Fruit fly (Drosophila melanogaster) whole organism, embryonic: ENCODE data around the gene Alp10.

Source experiments
- B-H2 ChIP-seq: fragments of 200-800 bp; sonication (Bioruptor generic); optimal IDR thresholded peaks from 2 replicates; lab custom pipeline; 2018; ENCODE audit warnings: missing biosample characterization, mild to moderate bottlenecking, missing genetic modification characterization
- BEAF-32 ChIP-seq: fragments of 200-800 bp; sonication (Bioruptor generic); optimal IDR thresholded peaks from 3 replicates; lab custom pipeline; 2017; ENCODE audit warnings: missing biosample characterization, missing genetic modification characterization, mild to moderate bottlenecking, moderate library complexity, missing genetic modification reagents
- Bdp1 ChIP-seq: fragments of 200-800 bp; sonication (Bioruptor generic); optimal IDR thresholded peaks from 3 replicates; lab custom pipeline; 2016; ENCODE audit warnings: missing biosample characterization, missing genetic modification characterization
- Bgb ChIP-seq: fragments of 200-800 bp; sonication (Bioruptor generic); IDR thresholded peaks from 2 replicates; pipeline ENCODE4 v1.3.6; 2022; ENCODE audit warnings: missing biosample characterization, missing genetic modification characterization; ENCODE audit not compliant: partially characterized antibody
- Bteb2 ChIP-seq: fragments of 200-800 bp; sonication (Bioruptor generic); optimal IDR thresholded peaks from 2 replicates; lab custom pipeline; 2016; ENCODE audit warnings: missing biosample characterization, missing genetic modification characterization
- CG12942 ChIP-seq: fragments of 200-800 bp; sonication (Bioruptor generic); optimal IDR thresholded peaks from 3 replicates; lab custom pipeline; 2016; ENCODE audit warnings: missing biosample characterization, missing genetic modification characterization
- CG13624 ChIP-seq: fragments of 200-800 bp; sonication (Bioruptor generic); optimal IDR thresholded peaks from 2 replicates; lab custom pipeline; 2016; ENCODE audit warnings: missing biosample characterization, missing genetic modification characterization
- CG13894 ChIP-seq: fragments of 200-800 bp; sonication (Bioruptor generic); optimal IDR thresholded peaks from 3 replicates; lab custom pipeline; 2018; ENCODE audit warnings: missing biosample characterization, mild to moderate bottlenecking, missing genetic modification characterization, moderate library complexity
- CG14050 ChIP-seq: fragments of 200-800 bp; sonication (Bioruptor generic); IDR thresholded peaks from 3 replicates; pipeline ENCODE4 v1.3.6; 2022; ENCODE audit warnings: missing biosample characterization, missing genetic modification characterization
- CG15601 ChIP-seq: fragments of 200-800 bp; sonication (Bioruptor generic); optimal IDR thresholded peaks from 3 replicates; lab custom pipeline; 2019; ENCODE audit warnings: missing biosample characterization, mild to moderate bottlenecking, missing genetic modification characterization, moderate library complexity
- CG15696 ChIP-seq: fragments of 200-800 bp; sonication (Bioruptor generic); optimal IDR thresholded peaks from 2 replicates; lab custom pipeline; 2019; ENCODE audit warnings: missing biosample characterization, mild to moderate bottlenecking, missing genetic modification characterization, moderate library complexity
- CG16813 ChIP-seq: fragments of 200-800 bp; sonication (Bioruptor generic); IDR thresholded peaks from 3 replicates; pipeline ENCODE4 v1.3.6; 2022; ENCODE audit warnings: missing biosample characterization, missing genetic modification characterization; ENCODE audit not compliant: partially characterized antibody
- CG16815 ChIP-seq: fragments of 200-800 bp; sonication (Bioruptor generic); optimal IDR thresholded peaks from 3 replicates; lab custom pipeline; 2017; ENCODE audit warnings: missing biosample characterization, mild to moderate bottlenecking, missing genetic modification characterization
- CG18599 ChIP-seq: fragments of 200-800 bp; sonication (Bioruptor generic); optimal IDR thresholded peaks from 3 replicates; lab custom pipeline; 2017; ENCODE audit warnings: missing biosample characterization, missing genetic modification characterization, mild to moderate bottlenecking, moderate library complexity, missing genetic modification reagents
- CG2116 ChIP-seq: fragments of 200-800 bp; sonication (Bioruptor generic); optimal IDR thresholded peaks from 3 replicates; lab custom pipeline; 2018; ENCODE audit warnings: missing biosample characterization, mild to moderate bottlenecking, missing genetic modification characterization
- CG30020 ChIP-seq: fragments of 200-800 bp; optimal IDR thresholded peaks from 2 replicates; lab custom pipeline; 2019; ENCODE audit warnings: missing biosample characterization, mild to moderate bottlenecking, missing genetic modification characterization, moderate library complexity
- CG30403 ChIP-seq: fragments of 200-800 bp; sonication (Bioruptor generic); optimal IDR thresholded peaks from 3 replicates; lab custom pipeline; 2016; ENCODE audit warnings: missing biosample characterization, missing genetic modification characterization
- CG3407 ChIP-seq: fragments of 200-800 bp; sonication (Bioruptor generic); optimal IDR thresholded peaks from 2 replicates; lab custom pipeline; 2018; ENCODE audit warnings: missing biosample characterization, mild to moderate bottlenecking, missing genetic modification characterization
- CG4617 ChIP-seq: fragments of 200-800 bp; sonication (Bioruptor generic); optimal IDR thresholded peaks from 3 replicates; lab custom pipeline; 2016; ENCODE audit warnings: missing biosample characterization, missing genetic modification characterization, borderline replicate concordance
- CG7839 ChIP-seq: fragments of 200-800 bp; sonication (Bioruptor generic); optimal IDR thresholded peaks from 3 replicates; lab custom pipeline; 2018; ENCODE audit warnings: missing biosample characterization, mild to moderate bottlenecking, missing genetic modification characterization, moderate library complexity
- CG7928 ChIP-seq: fragments of 200-800 bp; sonication (Bioruptor generic); optimal IDR thresholded peaks from 2 replicates; lab custom pipeline; 2017; ENCODE audit warnings: missing biosample characterization, mild to moderate bottlenecking, missing genetic modification characterization
- CG8290 ChIP-seq, 3 experiments: fragments of 200-800 bp; sonication (Bioruptor generic); optimal IDR thresholded peaks; 2 replicates each; lab custom pipeline; 2016 to 2019; ENCODE audit warnings: missing biosample characterization in 3 of 3, missing genetic modification characterization in 3 of 3, mild to moderate bottlenecking in 2 of 3, moderate library complexity in 1 of 3
- CoRest ChIP-seq: fragments of 200-800 bp; sonication (Bioruptor generic); optimal IDR thresholded peaks from 3 replicates; lab custom pipeline; 2018; ENCODE audit warnings: missing biosample characterization, mild to moderate bottlenecking, missing genetic modification characterization, moderate library complexity
- CrebB ChIP-seq: fragments of 200-800 bp; sonication (Bioruptor generic); optimal IDR thresholded peaks from 3 replicates; lab custom pipeline; 2018; ENCODE audit warnings: missing biosample characterization, mild to moderate bottlenecking, missing genetic modification characterization
- E2f2 ChIP-seq: fragments of 200-800 bp; sonication (Bioruptor generic); IDR thresholded peaks from 2 replicates; pipeline ENCODE4 v1.3.6; 2022; ENCODE audit warnings: missing biosample characterization, missing genetic modification characterization
- HHEX ChIP-seq: fragments of 200-800 bp; sonication (Bioruptor generic); optimal IDR thresholded peaks from 3 replicates; lab custom pipeline; 2017; ENCODE audit warnings: missing biosample characterization, mild to moderate bottlenecking, missing genetic modification characterization, missing genetic modification reagents
- Hmx ChIP-seq: fragments of 200-800 bp; sonication (Bioruptor generic); optimal IDR thresholded peaks from 2 replicates; lab custom pipeline; 2016; ENCODE audit warnings: missing biosample characterization, missing genetic modification characterization
- Oli ChIP-seq: fragments of 200-800 bp; sonication (Bioruptor generic); optimal IDR thresholded peaks from 2 replicates; lab custom pipeline; 2018; ENCODE audit warnings: missing biosample characterization, mild to moderate bottlenecking, missing genetic modification characterization, moderate library complexity
- Pdp1 ChIP-seq, 2 experiments: fragments of 200-800 bp; sonication (Bioruptor generic); optimal IDR thresholded peaks; 3 replicates each; lab custom pipeline; 2016; ENCODE audit warnings: missing biosample characterization in 2 of 2, missing genetic modification characterization in 2 of 2, mild to moderate bottlenecking in 1 of 2, moderate library complexity in 1 of 2
- Xbp1 ChIP-seq: fragments of 200-800 bp; sonication (Bioruptor generic); optimal IDR thresholded peaks from 3 replicates; lab custom pipeline; 2016; ENCODE audit warnings: missing biosample characterization, mild to moderate bottlenecking, missing genetic modification characterization
- ab ChIP-seq: fragments of 200-800 bp; sonication (Bioruptor generic); optimal IDR thresholded peaks from 2 replicates; lab custom pipeline; 2016; ENCODE audit warnings: missing biosample characterization, missing genetic modification characterization
- al ChIP-seq: fragments of 200-800 bp; sonication (Bioruptor generic); IDR thresholded peaks from 2 replicates; pipeline ENCODE4 v1.3.6; 2022; ENCODE audit warnings: missing biosample characterization, missing genetic modification characterization
- amos ChIP-seq: fragments of 200-800 bp; sonication (Bioruptor generic); IDR thresholded peaks from 2 replicates; pipeline ENCODE4 v1.3.6; 2022; ENCODE audit warnings: missing biosample characterization, missing genetic modification characterization; ENCODE audit not compliant: partially characterized antibody
- bigmax ChIP-seq: fragments of 200-800 bp; sonication (Bioruptor generic); optimal IDR thresholded peaks from 2 replicates; lab custom pipeline; 2018; ENCODE audit warnings: missing biosample characterization, mild to moderate bottlenecking, missing genetic modification characterization
- btn ChIP-seq: fragments of 200-800 bp; sonication (Bioruptor generic); optimal IDR thresholded peaks from 2 replicates; lab custom pipeline; 2016; ENCODE audit warnings: missing biosample characterization, missing genetic modification characterization
- gcm ChIP-seq: fragments of 200-800 bp; sonication (Bioruptor generic); optimal IDR thresholded peaks from 2 replicates; lab custom pipeline; 2019; ENCODE audit warnings: missing biosample characterization, mild to moderate bottlenecking, missing genetic modification characterization, moderate library complexity
- grn ChIP-seq: fragments of 200-800 bp; sonication (Bioruptor generic); optimal IDR thresholded peaks from 3 replicates; lab custom pipeline; 2017; ENCODE audit warnings: missing biosample characterization, missing genetic modification characterization
- kay ChIP-seq: fragments of 200-800 bp; sonication (Bioruptor generic); optimal IDR thresholded peaks from 2 replicates; lab custom pipeline; 2016; ENCODE audit warnings: missing biosample characterization, missing genetic modification characterization
- lab ChIP-seq: fragments of 200-800 bp; sonication (Bioruptor generic); optimal IDR thresholded peaks from 3 replicates; lab custom pipeline; 2017; ENCODE audit warnings: missing biosample characterization, missing genetic modification characterization, mild to moderate bottlenecking, moderate library complexity, missing genetic modification reagents
- pfk ChIP-seq: fragments of 200-800 bp; sonication (Bioruptor generic); optimal IDR thresholded peaks from 2 replicates; lab custom pipeline; 2018; ENCODE audit warnings: missing biosample characterization, mild to moderate bottlenecking, missing genetic modification characterization, moderate library complexity
- pzg ChIP-seq: fragments of 200-800 bp; sonication (Bioruptor generic); optimal IDR thresholded peaks from 3 replicates; lab custom pipeline; 2018; ENCODE audit warnings: missing biosample characterization, mild to moderate bottlenecking, missing genetic modification characterization, moderate library complexity
- sens ChIP-seq: fragments of 200-800 bp; sonication (Bioruptor generic); peaks from one replicate; lab custom pipeline; 2016; ENCODE audit warnings: missing biosample characterization, missing genetic modification characterization
- seq ChIP-seq: fragments of 200-800 bp; sonication (Bioruptor generic); IDR thresholded peaks from 2 replicates; pipeline ENCODE4 v1.3.6; 2022; ENCODE audit warnings: missing biosample characterization, missing genetic modification characterization
- slbo ChIP-seq: fragments of 200-800 bp; sonication (Bioruptor generic); IDR thresholded peaks from 2 replicates; pipeline ENCODE4 v1.3.6; 2022; ENCODE audit warnings: missing biosample characterization, missing genetic modification characterization
- sr ChIP-seq: fragments of 200-800 bp; sonication (Bioruptor generic); IDR thresholded peaks from 3 replicates; pipeline ENCODE4 v1.3.6; 2022; ENCODE audit warnings: missing biosample characterization, missing genetic modification characterization
- trem ChIP-seq: fragments of 200-800 bp; optimal IDR thresholded peaks from 3 replicates; lab custom pipeline; 2019; ENCODE audit warnings: missing biosample characterization, mild to moderate bottlenecking, missing genetic modification characterization, moderate library complexity

The Alp10 gene

dm6 chr3L:5608128-5608527 lies 13.1 kb upstream of the Alp10 start, which contains the start of gene Eaf6 (continued):
- TF ChIP-seq E2f2 (GFP tag; lab: Robert Waterston, UW) (no peak), slbo (no peak; the same call in 1 of the 2 replicates), Oli (tag; lab: Kevin White, UChicago) (no peak), pzg (peak; percentile 70), bigmax (GFP tag; lab: Kevin White, UChicago) (no peak), trem (peak; percentile 54), CG2116 (GFP tag; lab: Kevin White, UChicago) (peak; percentile 72), al (GFP tag; lab: Robert Waterston, UW) (no peak), lab (GFP tag; lab: Kevin White, UChicago) (no peak), CG8290 (GFP tag; optimal IDR thresholded peaks at IDR 0.05; lab: Kevin White, UChicago) (no peak), CG8290 (tag; optimal IDR thresholded peaks at IDR 0.05; lab: Kevin White, UChicago) (peak in 1 of 2 experiments; percentile 17), ab (GFP tag; lab: Kevin White, UChicago) (no peak), kay (GFP tag; lab: Kevin White, UChicago) (no peak), CG13624 (GFP tag; lab: Kevin White, UChicago) (no peak), Bdp1 (GFP tag; lab: Kevin White, UChicago) (no peak), CG4617 (GFP tag; lab: Kevin White, UChicago) (peak; percentile 88), CoRest (tag; lab: Kevin White, UChicago) (peak; percentile 15), sr (GFP tag; lab: Robert Waterston, UW) (no peak), grn (GFP tag; lab: Kevin White, UChicago) (no peak)
- TF ChIP-seq, all 482 proteins: peak for 64

dm6 chr3L:5604490-5604889 lies 9.4 kb upstream of the Alp10 start, which contains the start of gene mthl2:
Gene mthl2, plus strand, starts transcription at chr3L:5604790.
- no peak for TF ChIP-seq seq (GFP tag; lab: Robert Waterston, UW)
- TF ChIP-seq, all 482 proteins: peak for 0

- TF ChIP-seq Hmx (GFP tag; lab: Kevin White, UChicago) (no peak), HHEX (no peak), CG14050 (GFP tag; lab: Robert Waterston, UW) (no peak), pfk (GFP tag; lab: Kevin White, UChicago) (no peak), CG18599 (GFP tag; lab: Kevin White, UChicago) (no peak), gcm (GFP tag; lab: Kevin White, UChicago) (no peak), CG7928 (peak; percentile 9), sens (GFP tag; lab: Kevin White, UChicago) (peak; percentile 88), Xbp1 (peak; percentile 37), CG30403 (peak; percentile 46), btn (no peak), CG3407 (GFP tag; lab: Kevin White, UChicago) (no peak), Bgb (GFP tag; lab: Robert Waterston, UW) (peak; percentile 81), CG15696 (tag; lab: Kevin White, UChicago) (peak; percentile 23), CG12942 (GFP tag; lab: Kevin White, UChicago) (no peak), Pdp1 (GFP tag; optimal IDR thresholded peaks at IDR 0.05; lab: Kevin White, UChicago) (peak; percentile 1 to 23), CrebB (no peak), CG13894 (tag; lab: Kevin White, UChicago) (no peak), CG30020 (tag; lab: Kevin White, UChicago) (peak; percentile 5), amos (GFP tag; lab: Robert Waterston, UW) (peak; percentile 82), CG15601 (tag; lab: Kevin White, UChicago) (no peak), CG16813 (GFP tag; lab: Robert Waterston, UW) (peak; percentile 88), B-H2 (GFP tag; lab: Kevin White, UChicago) (no peak), Bteb2 (GFP tag; lab: Kevin White, UChicago) (no peak), BEAF-32 (peak; percentile 95), CG16815 (GFP tag; lab: Kevin White, UChicago) (no peak), CG7839 (tag; lab: Kevin White, UChicago) (no peak)
Measured at dm6 chr3L:5603860-5604415, 8.9 kb upstream of the Alp10 start, which contains the start of gene TM9SF3. Gene TM9SF3, minus strand, starts transcription at chr3L:5603979.
